Fruit fly (Drosophila melanogaster) whole organism, wandering third instar larva: Measurements from ENCODE around the gene Glyp.

ENCODE experiments used
- Abd-B ChIP-seq: fragments of >200 bp; optimal IDR thresholded peaks from 2 replicates; lab custom pipeline; 2017; ENCODE audit warnings: missing biosample characterization, missing genetic modification characterization
- CG32264 ChIP-seq: fragments of 200-800 bp; sonication (Bioruptor generic); optimal IDR thresholded peaks from 2 replicates; lab custom pipeline; 2016; ENCODE audit warnings: missing biosample characterization, missing genetic modification characterization
- CG9705 ChIP-seq: fragments of 200-800 bp; sonication (Bioruptor generic); optimal IDR thresholded peaks from 2 replicates; lab custom pipeline; 2018; ENCODE audit warnings: missing biosample characterization, mild to moderate bottlenecking, missing genetic modification characterization
- CrebA ChIP-seq: fragments of 200-800 bp; sonication (Bioruptor generic); optimal IDR thresholded peaks from 2 replicates; lab custom pipeline; 2016; ENCODE audit warnings: missing biosample characterization, mild to moderate bottlenecking, missing genetic modification characterization, borderline replicate concordance
- Dfd ChIP-seq: fragments of >200 bp; optimal IDR thresholded peaks from 2 replicates; lab custom pipeline; 2017; ENCODE audit warnings: missing biosample characterization, missing genetic modification characterization
- Dif ChIP-seq: fragments of 200-275, 200-300 bp; sonication (Bioruptor generic); optimal IDR thresholded peaks from 2 replicates; lab custom pipeline; 2018; ENCODE audit warnings: missing biosample characterization, missing genetic modification characterization; ENCODE audit not compliant: partially characterized antibody
- GATAd ChIP-seq: sonication (Bioruptor generic); optimal IDR thresholded peaks from 2 replicates; lab custom pipeline; 2016; ENCODE audit warnings: missing biosample characterization, missing genetic modification characterization
- HLH106 ChIP-seq: fragments of 200-800 bp; optimal IDR thresholded peaks from 3 replicates; lab custom pipeline; 2019; ENCODE audit warnings: missing biosample characterization, mild to moderate bottlenecking, missing genetic modification characterization, moderate library complexity
- Hnf4 ChIP-seq: fragments of 200-800 bp; sonication (Bioruptor generic); optimal IDR thresholded peaks from 2 replicates; lab custom pipeline; 2016; ENCODE audit warnings: missing biosample characterization, mild to moderate bottlenecking, missing genetic modification characterization
- Hr78 ChIP-seq: fragments of >200 bp; optimal IDR thresholded peaks from 2 replicates; lab custom pipeline; 2017; ENCODE audit warnings: missing biosample characterization, missing genetic modification characterization
- Hr83 ChIP-seq: fragments of 200-300 bp; sonication (Bioruptor generic); optimal IDR thresholded peaks from 2 replicates; lab custom pipeline; 2016; ENCODE audit warnings: missing biosample characterization, mild to moderate bottlenecking, missing genetic modification characterization, moderate library complexity; ENCODE audit not compliant: poor library complexity, severe bottlenecking
- Jra ChIP-seq: sonication (Bioruptor generic); optimal IDR thresholded peaks from 2 replicates; lab custom pipeline; 2016; ENCODE audit warnings: missing biosample characterization, missing genetic modification characterization
- Mio ChIP-seq: sonication (Bioruptor generic); optimal IDR thresholded peaks from 2 replicates; lab custom pipeline; 2016; ENCODE audit warnings: missing biosample characterization, missing genetic modification characterization
- Myc ChIP-seq: fragments of >200 bp; optimal IDR thresholded peaks from 2 replicates; lab custom pipeline; 2017
- N ChIP-seq: fragments of >200 bp; optimal IDR thresholded peaks from 2 replicates; lab custom pipeline; 2018; ENCODE audit warnings: missing biosample characterization, missing external identifiers, missing genetic modification characterization
- OdsH ChIP-seq: fragments of 200-800 bp; sonication (Bioruptor generic); optimal IDR thresholded peaks from 2 replicates; lab custom pipeline; 2016; ENCODE audit warnings: missing biosample characterization, mild to moderate bottlenecking, missing genetic modification characterization
- Rel ChIP-seq, 2 experiments: fragments of 200-800 bp; sonication (Bioruptor generic) in 1 of 2; optimal IDR thresholded peaks; 2 replicates in 1 of 2; 3 replicates in 1 of 2; lab custom pipeline; 2016 to 2019; ENCODE audit warnings: mild to moderate bottlenecking in 2 of 2, missing biosample characterization in 2 of 2, missing genetic modification characterization in 2 of 2, moderate library complexity in 1 of 2
- Sp1 ChIP-seq: fragments of 200-800 bp; sonication (Bioruptor generic); optimal IDR thresholded peaks from 3 replicates; lab custom pipeline; 2019; ENCODE audit warnings: missing biosample characterization, mild to moderate bottlenecking, missing genetic modification characterization, moderate library complexity
- Vsx2 ChIP-seq: fragments of 200-300, 225-300 bp; sonication (Bioruptor generic); optimal IDR thresholded peaks from 2 replicates; lab custom pipeline; 2018; ENCODE audit warnings: missing biosample characterization, missing genetic modification characterization; ENCODE audit not compliant: partially characterized antibody
- br ChIP-seq: fragments of 200-800 bp; sonication (Bioruptor generic); optimal IDR thresholded peaks from 2 replicates; lab custom pipeline; 2016; ENCODE audit warnings: missing biosample characterization, missing genetic modification characterization
- brk ChIP-seq: fragments of 200-800 bp; sonication (Bioruptor generic); optimal IDR thresholded peaks from 2 replicates; lab custom pipeline; 2016; ENCODE audit warnings: missing biosample characterization, mild to moderate bottlenecking, missing genetic modification characterization
- dl ChIP-seq, 2 experiments: fragments of 175-275, 200-275 bp in 1 of 2; fragments of 200-275 bp in 1 of 2; sonication (Bioruptor generic); optimal IDR thresholded peaks; lab custom pipeline; 2018; ENCODE audit warnings: mild to moderate bottlenecking in 2 of 2, missing biosample characterization in 2 of 2, missing genetic modification characterization in 2 of 2, moderate library complexity in 2 of 2; ENCODE audit not compliant: partially characterized antibody in 2 of 2, insufficient read depth in 1 of 2
- dmrt93B ChIP-seq: fragments of 200-800 bp; sonication (Bioruptor generic); optimal IDR thresholded peaks from 2 replicates; lab custom pipeline; 2018; ENCODE audit warnings: missing biosample characterization, mild to moderate bottlenecking, missing genetic modification characterization
- dsf ChIP-seq: sonication (Bioruptor generic); optimal IDR thresholded peaks from 2 replicates; lab custom pipeline; 2016; ENCODE audit warnings: missing biosample characterization, missing genetic modification characterization, borderline replicate concordance
- ey ChIP-seq: fragments of 200-800 bp; sonication (Bioruptor generic); optimal IDR thresholded peaks from 2 replicates; lab custom pipeline; 2016; ENCODE audit warnings: missing biosample characterization, missing genetic modification characterization
- foxo ChIP-seq, 2 experiments: fragments of 200-800 bp; sonication (Bioruptor generic); optimal IDR thresholded peaks; 2 replicates in 1 of 2; 3 replicates in 1 of 2; lab custom pipeline; 2016 to 2017; ENCODE audit warnings: missing biosample characterization in 2 of 2, missing genetic modification characterization in 2 of 2
- fru ChIP-seq: fragments of 200-800 bp; sonication (Bioruptor generic); optimal IDR thresholded peaks from 3 replicates; lab custom pipeline; 2016; ENCODE audit warnings: missing biosample characterization, mild to moderate bottlenecking, missing genetic modification characterization
- h ChIP-seq: fragments of 200-800 bp; sonication (Bioruptor generic); optimal IDR thresholded peaks from 3 replicates; lab custom pipeline; 2016; ENCODE audit warnings: missing biosample characterization, mild to moderate bottlenecking, missing genetic modification characterization
- jim ChIP-seq: fragments of 175-275, 200-325 bp; sonication (Bioruptor generic); optimal IDR thresholded peaks from 2 replicates; lab custom pipeline; 2016; ENCODE audit warnings: missing biosample characterization, mild to moderate bottlenecking, missing genetic modification characterization
- lola ChIP-seq: fragments of >200 bp; optimal IDR thresholded peaks from 2 replicates; lab custom pipeline; 2017; ENCODE audit warnings: missing biosample characterization, missing genetic modification characterization
- pan ChIP-seq: fragments of >200 bp; optimal IDR thresholded peaks from 2 replicates; lab custom pipeline; 2017
- psq ChIP-seq: fragments of 200-800 bp; sonication (Bioruptor generic); optimal IDR thresholded peaks from 3 replicates; lab custom pipeline; 2017; ENCODE audit warnings: missing biosample characterization, mild to moderate bottlenecking, missing genetic modification characterization, moderate library complexity
- rgr ChIP-seq: fragments of 200-800 bp; sonication (Bioruptor generic); optimal IDR thresholded peaks from 3 replicates; lab custom pipeline; 2016; ENCODE audit warnings: missing biosample characterization, mild to moderate bottlenecking, missing genetic modification characterization
- sage ChIP-seq: fragments of 200-800 bp; sonication (Bioruptor generic); optimal IDR thresholded peaks from 2 replicates; lab custom pipeline; 2016; ENCODE audit warnings: missing biosample characterization, mild to moderate bottlenecking, missing genetic modification characterization
- sv ChIP-seq: fragments of 200-800 bp; sonication (Bioruptor generic); optimal IDR thresholded peaks from 3 replicates; lab custom pipeline; 2016; ENCODE audit warnings: missing biosample characterization, missing genetic modification characterization
- tai ChIP-seq: sonication (Bioruptor generic); optimal IDR thresholded peaks from 2 replicates; lab custom pipeline; 2016; ENCODE audit warnings: missing biosample characterization, missing genetic modification characterization
- usp ChIP-seq: fragments of >200 bp; optimal IDR thresholded peaks from 2 replicates; lab custom pipeline; 2017; ENCODE audit warnings: missing biosample characterization, missing genetic modification characterization
- woc ChIP-seq: sonication (Bioruptor generic); optimal IDR thresholded peaks from 2 replicates; lab custom pipeline; 2016; ENCODE audit warnings: missing biosample characterization, mild to moderate bottlenecking, missing genetic modification characterization

The Glyp gene

dm6 chr2L:2163568-2163953 is 32.9 kb downstream of the Glyp start:
- TF ChIP-seq Dif: peak; percentile 32
- TF ChIP-seq jim: peak; percentile 85
- peak; percentile 88 for TF ChIP-seq OdsH
- TF ChIP-seq rgr (GFP tag; lab: Kevin White, UChicago): peak; percentile 86
- no peak for TF ChIP-seq Abd-B
- TF ChIP-seq Hr78 (GFP tag; lab: Kevin White, UChicago): no peak
- TF ChIP-seq Dfd: no peak
- peak; percentile 87 for TF ChIP-seq Jra (GFP tag; lab: Kevin White, UChicago)
- TF ChIP-seq N: no peak
- no peak for TF ChIP-seq CrebA
- peak; percentile 93 for TF ChIP-seq ey (GFP tag; lab: Kevin White, UChicago)
- TF ChIP-seq lola (GFP tag; lab: Kevin White, UChicago): no peak
- peak; percentile 86 for TF ChIP-seq dmrt93B (GFP tag; lab: Kevin White, UChicago)
- TF ChIP-seq h: peak; percentile 93
- peak; percentile 94 for TF ChIP-seq woc
- TF ChIP-seq GATAd (GFP tag; lab: Kevin White, UChicago): no peak
- TF ChIP-seq Sp1 (GFP tag; lab: Kevin White, UChicago): peak; percentile 93
- TF ChIP-seq sv: peak; percentile 73
- TF ChIP-seq psq: peak; percentile 95
- TF ChIP-seq br (GFP tag; lab: Kevin White, UChicago): peak; percentile 97
- no peak for TF ChIP-seq Myc (lab: Kevin White, UChicago)
- TF ChIP-seq dsf (GFP tag; lab: Kevin White, UChicago): peak; percentile 61
- peak; percentile 63 for TF ChIP-seq brk (GFP tag; lab: Kevin White, UChicago)
- TF ChIP-seq tai (GFP tag; lab: Kevin White, UChicago): no peak
- TF ChIP-seq fru (GFP tag; lab: Kevin White, UChicago): peak; percentile 97
- peak; percentile 53 for TF ChIP-seq Vsx2 (GFP tag; lab: Kevin White, UChicago)
- peak in 1 of 2 experiments; percentile 57 for TF ChIP-seq dl (GFP tag; optimal IDR thresholded peaks at IDR 0.05; lab: Kevin White, UChicago; ENCODE audit: insufficient read depth in 1 of 2, partially characterized antibody in 2 of 2)
- TF ChIP-seq HLH106 (tag; lab: Kevin White, UChicago): peak; percentile 92
- peak; percentile 62 for TF ChIP-seq sage (GFP tag; lab: Kevin White, UChicago)
- TF ChIP-seq foxo (GFP tag; optimal IDR thresholded peaks at IDR 0.05; lab: Kevin White, UChicago): peak; percentile 87 to 92
- peak; percentile 77 for TF ChIP-seq Hnf4
- TF ChIP-seq Mio (GFP tag; lab: Kevin White, UChicago): peak; percentile 34
- peak; percentile 68 for TF ChIP-seq CG32264 (GFP tag; lab: Kevin White, UChicago)
- peak; percentile 67 for TF ChIP-seq Rel (GFP tag; optimal IDR thresholded peaks at IDR 0.05; lab: Kevin White, UChicago)
- TF ChIP-seq Rel (tag; optimal IDR thresholded peaks at IDR 0.05; lab: Kevin White, UChicago): peak; percentile 71
- no peak for TF ChIP-seq pan (lab: Kevin White, UChicago)
- TF ChIP-seq CG9705 (GFP tag; lab: Kevin White, UChicago): peak; percentile 71
- TF ChIP-seq usp: no peak
- TF ChIP-seq Hr83 (GFP tag; lab: Kevin White, UChicago): peak; percentile 72

- TF ChIP-seq OdsH: peak; percentile 90
- peak; percentile 97 for TF ChIP-seq woc
- TF ChIP-seq rgr (GFP tag; lab: Kevin White, UChicago): peak; percentile 95
- peak; percentile 98 for TF ChIP-seq psq
- peak; percentile 54 for TF ChIP-seq sv
- peak; percentile 90 for TF ChIP-seq Sp1 (GFP tag; lab: Kevin White, UChicago)
- peak; percentile 92 for TF ChIP-seq br (GFP tag; lab: Kevin White, UChicago)
- TF ChIP-seq Myc (lab: Kevin White, UChicago): no peak
- peak; percentile 88 for TF ChIP-seq CG32264 (GFP tag; lab: Kevin White, UChicago)
- no peak for TF ChIP-seq pan (lab: Kevin White, UChicago)
- TF ChIP-seq CrebA: peak; percentile 68
- TF ChIP-seq Dif: no peak
- TF ChIP-seq Vsx2 (GFP tag; lab: Kevin White, UChicago): no peak
- no peak for TF ChIP-seq lola (GFP tag; lab: Kevin White, UChicago)
- TF ChIP-seq GATAd (GFP tag; lab: Kevin White, UChicago): no peak
- TF ChIP-seq Hr78 (GFP tag; lab: Kevin White, UChicago): no peak
- TF ChIP-seq Hr83 (GFP tag; lab: Kevin White, UChicago): peak; percentile 41
- peak; percentile 71 to 97 for TF ChIP-seq foxo (GFP tag; optimal IDR thresholded peaks at IDR 0.05; lab: Kevin White, UChicago)
- peak; percentile 96 for TF ChIP-seq ey (GFP tag; lab: Kevin White, UChicago)
- TF ChIP-seq Hnf4: peak; percentile 94
- TF ChIP-seq dsf (GFP tag; lab: Kevin White, UChicago): peak; percentile 15
- TF ChIP-seq Dfd: peak; percentile 57
- peak; percentile 97 for TF ChIP-seq fru (GFP tag; lab: Kevin White, UChicago)
- TF ChIP-seq usp: no peak
- no peak for TF ChIP-seq Abd-B
- TF ChIP-seq brk (GFP tag; lab: Kevin White, UChicago): peak; percentile 89
- TF ChIP-seq Mio (GFP tag; lab: Kevin White, UChicago): peak; percentile 38
- TF ChIP-seq N: no peak
- TF ChIP-seq sage (GFP tag; lab: Kevin White, UChicago): peak; percentile 85
- peak; percentile 92 for TF ChIP-seq Rel (GFP tag; optimal IDR thresholded peaks at IDR 0.05; lab: Kevin White, UChicago)
- TF ChIP-seq Rel (tag; optimal IDR thresholded peaks at IDR 0.05; lab: Kevin White, UChicago): peak; percentile 63
- TF ChIP-seq HLH106 (tag; lab: Kevin White, UChicago): peak; percentile 94
- TF ChIP-seq dmrt93B (GFP tag; lab: Kevin White, UChicago): peak; percentile 84
- TF ChIP-seq h: peak; percentile 97
- TF ChIP-seq jim: no peak
- TF ChIP-seq tai (GFP tag; lab: Kevin White, UChicago): peak; percentile 88
- TF ChIP-seq Jra (GFP tag; lab: Kevin White, UChicago): peak; percentile 74
- TF ChIP-seq CG9705 (GFP tag; lab: Kevin White, UChicago): peak; percentile 87
- no peak for TF ChIP-seq dl (GFP tag; optimal IDR thresholded peaks at IDR 0.05; lab: Kevin White, UChicago; ENCODE audit: insufficient read depth in 1 of 2, partially characterized antibody in 2 of 2)
- TF ChIP-seq, all 38 proteins: peak for 26
Measured at dm6 chr2L:2164520-2165237, 34.1 kb downstream of the Glyp start.
